Worm (Caenorhabditis elegans) whole organism, midembryonic: ENCODE measurements around the gene R09B5.11.

Experiments
- T22C8.4 ChIP-seq: fragments of 200-800 bp; sonication (Bioruptor generic); IDR thresholded peaks from 2 replicates; pipeline ENCODE4 v1.3.6; 2022; ENCODE audit warnings: missing genetic modification characterization, missing compliant biosample characterization
- cog-1 ChIP-seq: sonication (generic microtip); optimal IDR thresholded peaks from 2 replicates; lab custom pipeline; 2016; ENCODE audit warnings: missing genetic modification characterization, missing compliant biosample characterization
- flt-1 ChIP-seq: fragments of 200-800 bp; sonication (Bioruptor generic); IDR thresholded peaks from 2 replicates; pipeline ENCODE4 v1.3.6; 2022; ENCODE audit warnings: missing genetic modification characterization, missing compliant biosample characterization
- klf-2 ChIP-seq: fragments of 200-800 bp; sonication (Bioruptor generic); conservative IDR thresholded peaks from 2 replicates; pipeline ENCODE4 v1.3.6; 2022; ENCODE audit warnings: missing genetic modification reagents, missing genetic modification characterization, missing compliant biosample characterization
- med-1 ChIP-seq: sonication (generic microtip); optimal IDR thresholded peaks from 2 replicates; lab custom pipeline; 2017; ENCODE audit warnings: missing genetic modification characterization, mild to moderate bottlenecking, missing compliant biosample characterization, antibody characterized with exemption, missing genetic modification reagents; ENCODE audit not compliant: insufficient read depth
- ref-1 ChIP-seq: fragments of 200-800 bp; sonication (Bioruptor generic); conservative IDR thresholded peaks from 2 replicates; pipeline ENCODE4 v1.3.6; 2022; ENCODE audit warnings: missing genetic modification reagents, missing genetic modification characterization, missing compliant biosample characterization
- tab-1 ChIP-seq: fragments of 200-800 bp; sonication (Bioruptor generic); IDR thresholded peaks from 2 replicates; pipeline ENCODE4 v1.3.6; 2022; ENCODE audit warnings: missing genetic modification characterization, missing compliant biosample characterization
- ztf-23 ChIP-seq: fragments of 200-800 bp; sonication (Bioruptor generic); IDR thresholded peaks from 2 replicates; pipeline ENCODE4 v1.3.6; 2022; ENCODE audit warnings: missing genetic modification reagents, missing genetic modification characterization, missing compliant biosample characterization
- ztf-29 ChIP-seq: fragments of 200-800 bp; sonication (Bioruptor generic); IDR thresholded peaks from 2 replicates; pipeline ENCODE4 v1.3.6; 2022; ENCODE audit warnings: missing genetic modification reagents, missing genetic modification characterization, missing compliant biosample characterization

The R09B5.11 gene

DNA sequence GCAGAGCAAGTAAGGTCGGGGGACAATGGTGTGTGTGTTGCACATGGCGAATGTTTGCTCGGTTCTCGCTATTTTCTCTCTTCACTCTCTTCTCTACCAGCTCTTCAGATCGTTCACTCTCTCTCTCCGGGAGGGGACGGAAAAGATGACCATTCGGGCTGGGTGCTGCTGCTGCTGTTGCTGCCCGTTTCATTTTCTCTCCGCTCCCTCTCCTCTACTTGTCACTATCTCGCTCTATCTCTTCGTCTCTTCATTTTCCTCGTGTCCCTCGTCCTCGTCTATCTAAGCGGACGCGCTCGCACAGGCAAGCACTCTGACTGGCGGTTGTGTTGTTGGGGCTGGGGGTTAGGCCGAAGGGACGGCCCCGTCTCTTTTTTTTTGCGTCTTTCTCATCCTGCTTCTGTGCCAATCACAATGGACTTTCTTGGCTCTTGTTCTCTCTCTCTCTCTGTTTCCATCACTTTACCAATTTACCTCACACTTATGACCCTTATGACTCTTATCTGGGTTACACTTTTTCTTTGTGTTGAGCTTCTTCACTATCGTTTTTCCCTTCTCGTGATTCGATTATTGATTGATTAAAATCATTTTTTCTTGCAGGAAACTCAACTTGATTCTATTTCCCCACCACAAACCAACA is 35.6 kb downstream of the R09B5.11 start, which contains the start of the genes F53E2.2 and unc-60:
Gene F53E2.2, plus strand, starts transcription at position 601 of the 640 bp plus-strand sequence.
Gene unc-60, plus strand, starts transcription at position 601 of the 640 bp plus-strand sequence.
- TF ChIP-seq med-1 (GFP tag; lab: Kevin White, UChicago) (no peak), tab-1 (GFP tag; lab: Robert Waterston, UW) (peak; percentile 46; the same call in 1 of the 2 replicates), flt-1 (GFP tag; lab: Robert Waterston, UW) (0 out of 2 replicates have a peak, but pooled peaks have one; percentile 57)

DNA sequence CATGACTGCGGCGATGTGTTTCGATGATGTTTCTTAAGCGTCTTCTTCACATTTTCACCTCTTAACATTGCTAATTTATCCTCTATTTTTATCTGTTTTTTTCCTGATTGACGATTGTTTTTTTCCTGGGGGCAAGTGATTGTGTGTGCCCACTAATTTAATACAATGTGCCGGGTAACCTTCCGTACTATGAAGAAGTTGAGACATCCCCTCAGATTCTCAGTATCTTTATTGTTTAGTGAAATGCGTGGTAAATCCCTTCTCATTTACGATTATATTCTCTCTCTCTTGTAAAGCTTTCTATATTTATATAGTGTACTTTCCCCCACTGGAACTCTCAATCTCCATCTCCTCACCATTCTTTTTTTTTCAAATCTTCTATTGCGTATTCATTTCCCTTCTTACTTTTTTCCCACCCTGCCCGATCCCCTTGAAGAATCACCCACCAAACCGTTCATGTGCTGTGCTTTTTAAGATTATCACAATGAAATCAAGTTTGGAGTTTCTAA is 37.3 kb downstream of the R09B5.11 start:
- TF ChIP-seq ztf-29 (no peak), klf-2 (GFP tag; lab: Robert Waterston, UW) (no peak), med-1 (GFP tag; lab: Kevin White, UChicago) (no peak), flt-1 (GFP tag; lab: Robert Waterston, UW) (no peak)

DNA sequence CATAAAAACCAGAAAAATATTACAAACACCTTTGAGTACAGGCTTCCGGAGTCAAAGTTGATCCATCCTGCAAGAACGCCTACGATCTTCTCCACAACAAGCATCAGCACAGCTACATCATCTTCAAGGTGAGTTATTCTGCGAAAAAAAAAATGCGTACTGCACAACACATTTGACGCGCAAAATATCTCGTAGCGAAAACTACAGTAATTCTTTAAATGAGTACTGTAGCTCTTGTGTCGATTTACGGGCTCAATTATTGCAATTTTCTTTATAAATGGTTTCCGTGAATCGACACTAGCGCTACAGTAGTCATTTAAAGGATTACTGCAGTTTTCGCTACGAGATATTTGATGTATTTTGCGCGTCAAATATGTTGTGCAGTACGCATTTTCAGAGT is 37.8 kb downstream of the R09B5.11 start:
- TF ChIP-seq klf-2 (GFP tag; lab: Robert Waterston, UW) (no peak), med-1 (GFP tag; lab: Kevin White, UChicago) (no peak), T22C8.4 (no peak), ref-1 (GFP tag; lab: Robert Waterston, UW) (no peak), ztf-29 (no peak), flt-1 (GFP tag; lab: Robert Waterston, UW) (no peak), tab-1 (GFP tag; lab: Robert Waterston, UW) (no peak), ztf-23 (GFP tag; lab: Robert Waterston, UW) (no peak), cog-1 (tag; lab: Kevin White, UChicago) (no peak)

- TF ChIP-seq klf-2 (GFP tag; lab: Robert Waterston, UW) (no peak), cog-1 (tag; lab: Kevin White, UChicago) (no peak), med-1 (GFP tag; lab: Kevin White, UChicago) (no peak), T22C8.4 (no peak), tab-1 (GFP tag; lab: Robert Waterston, UW) (no peak), flt-1 (GFP tag; lab: Robert Waterston, UW) (no peak), ztf-23 (GFP tag; lab: Robert Waterston, UW) (no peak), ref-1 (GFP tag; lab: Robert Waterston, UW) (no peak), ztf-29 (no peak)
Observed at ce11 chrV:1480841-1481240, 41.8 kb downstream of the R09B5.11 start.

DNA sequence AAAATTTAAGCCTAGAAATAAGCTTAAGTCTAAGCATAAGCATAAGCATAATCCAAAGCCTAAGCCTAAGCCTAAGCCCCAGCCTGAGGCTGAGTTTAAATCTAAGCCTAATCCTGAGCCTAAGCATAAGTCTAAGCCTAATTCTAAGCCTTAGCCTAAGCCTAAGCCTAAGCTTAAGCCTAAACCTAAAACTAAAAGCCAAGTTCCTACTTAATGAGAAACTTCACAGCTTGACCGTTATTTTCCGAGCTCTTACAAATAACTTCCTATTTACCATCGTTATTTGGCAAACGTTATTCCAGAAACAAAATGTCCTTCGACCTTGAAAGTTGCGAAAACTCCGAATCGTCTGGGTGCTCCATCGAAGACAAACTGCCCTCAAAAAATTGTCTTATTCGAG is 42.7 kb downstream of the R09B5.11 start, which contains the start of gene C38C3.4:
Gene C38C3.4, plus strand, starts transcription at position 301 of the 400 bp plus-strand sequence.
- TF ChIP-seq flt-1 (GFP tag; lab: Robert Waterston, UW) (no peak), T22C8.4 (no peak), ztf-29 (no peak), ref-1 (GFP tag; lab: Robert Waterston, UW) (no peak), ztf-23 (GFP tag; lab: Robert Waterston, UW) (no peak), klf-2 (GFP tag; lab: Robert Waterston, UW) (no peak), cog-1 (tag; lab: Kevin White, UChicago) (no peak), med-1 (GFP tag; lab: Kevin White, UChicago) (no peak), tab-1 (GFP tag; lab: Robert Waterston, UW) (no peak)

DNA sequence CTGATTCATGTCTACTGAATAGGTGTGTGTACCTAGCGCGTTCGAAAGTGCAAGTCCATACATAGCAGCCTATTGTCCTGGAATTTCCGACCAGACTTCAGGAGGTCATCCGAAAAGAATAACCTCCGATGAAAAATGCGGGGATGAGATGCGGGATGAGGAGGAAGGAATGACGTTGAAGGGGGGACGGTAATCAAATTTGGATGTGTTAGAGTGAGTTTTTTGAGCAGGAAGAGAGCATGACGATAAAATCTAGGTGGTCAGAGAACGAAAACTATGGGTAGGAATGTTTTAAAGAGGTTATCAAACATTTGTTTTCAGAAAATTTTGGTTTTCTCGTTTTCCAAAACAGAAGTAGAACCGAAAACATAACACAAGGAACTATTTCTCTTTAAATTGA is 47.0 kb downstream of the R09B5.11 start:
- no peak for TF ChIP-seq ztf-23 (GFP tag; lab: Robert Waterston, UW)
- no peak for TF ChIP-seq ref-1 (GFP tag; lab: Robert Waterston, UW)
- no peak for TF ChIP-seq klf-2 (GFP tag; lab: Robert Waterston, UW)
- TF ChIP-seq ztf-29: no peak
- no peak for TF ChIP-seq flt-1 (GFP tag; lab: Robert Waterston, UW)
- no peak for TF ChIP-seq cog-1 (tag; lab: Kevin White, UChicago)

- TF ChIP-seq klf-2 (GFP tag; lab: Robert Waterston, UW) (no peak), flt-1 (GFP tag; lab: Robert Waterston, UW) (no peak), ztf-23 (GFP tag; lab: Robert Waterston, UW) (no peak), med-1 (GFP tag; lab: Kevin White, UChicago) (no peak), tab-1 (GFP tag; lab: Robert Waterston, UW) (no peak), ref-1 (GFP tag; lab: Robert Waterston, UW) (no peak), ztf-29 (no peak), cog-1 (tag; lab: Kevin White, UChicago) (no peak), T22C8.4 (no peak)
Observed at ce11 chrV:1487262-1487661, 48.3 kb downstream of the R09B5.11 start.

ce11 chrV:1488642-1489041 is 49.6 kb downstream of the R09B5.11 start:
- TF ChIP-seq klf-2 (GFP tag; lab: Robert Waterston, UW) (no peak), flt-1 (GFP tag; lab: Robert Waterston, UW) (no peak), ztf-23 (GFP tag; lab: Robert Waterston, UW) (no peak), cog-1 (tag; lab: Kevin White, UChicago) (no peak), tab-1 (GFP tag; lab: Robert Waterston, UW) (no peak), T22C8.4 (no peak), ztf-29 (no peak)
